Worm (Caenorhabditis elegans) whole organism, L3 larva: ENCODE results near the gene R05G9.1.

Source experiments
- R02D3.7 ChIP-seq: fragments of 150-350 bp; optimal IDR thresholded peaks from 2 replicates; lab custom pipeline; 2014; ENCODE audit warnings: missing biosample characterization, missing genetic modification characterization
- ZK546.5 ChIP-seq: sonication (generic microtip); optimal IDR thresholded peaks from 2 replicates; lab custom pipeline; 2017; ENCODE audit warnings: missing biosample characterization, missing genetic modification characterization
- ama-1 ChIP-seq: fragments of 150-350 bp; optimal IDR thresholded peaks from 2 replicates; lab custom pipeline; 2018
- ceh-28 ChIP-seq: fragments of 150-350 bp; optimal IDR thresholded peaks from 2 replicates; lab custom pipeline; 2014; ENCODE audit warnings: missing biosample characterization, missing genetic modification reagents, missing genetic modification characterization
- egl-27 ChIP-seq: sonication (generic microtip); optimal IDR thresholded peaks from 4 replicates; lab custom pipeline; 2017; ENCODE audit warnings: missing biosample characterization, missing genetic modification reagents, missing genetic modification characterization
- egl-5 ChIP-seq: fragments of 150-350 bp; optimal IDR thresholded peaks from 2 replicates; lab custom pipeline; 2017; ENCODE audit warnings: missing biosample characterization, missing genetic modification reagents, missing genetic modification characterization, inconsistent platforms
- elt-2 ChIP-seq: sonication (generic microtip); optimal IDR thresholded peaks from 2 replicates; lab custom pipeline; 2016; ENCODE audit warnings: missing genetic modification reagents, mild to moderate bottlenecking, missing genetic modification characterization, missing compliant biosample characterization
- elt-3 ChIP-seq, 3 experiments: fragments of 150-350 bp in 1 of 3; sonication (generic microtip) in 2 of 3; optimal IDR thresholded peaks; 2 replicates in 2 of 3; 4 replicates in 1 of 3; lab custom pipeline; 2014 to 2017; ENCODE audit warnings: missing biosample characterization in 3 of 3, missing genetic modification characterization in 3 of 3
- eor-1 ChIP-seq, 2 experiments: fragments of 150-350 bp; optimal IDR thresholded peaks; 2 replicates each; lab custom pipeline; 2014 to 2018; ENCODE audit warnings: missing biosample characterization in 2 of 2, missing genetic modification characterization in 2 of 2
- fkh-10 ChIP-seq: sonication (generic microtip); optimal IDR thresholded peaks from 2 replicates; lab custom pipeline; 2017; ENCODE audit warnings: missing biosample characterization, missing genetic modification reagents, missing genetic modification characterization
- fkh-2 ChIP-seq: fragments of 150-350 bp; optimal IDR thresholded peaks from 2 replicates; lab custom pipeline; 2014; ENCODE audit warnings: missing biosample characterization, missing genetic modification reagents, missing genetic modification characterization
- jun-1 ChIP-seq: fragments of 150-350 bp; optimal IDR thresholded peaks from 2 replicates; lab custom pipeline; 2014; ENCODE audit warnings: missing biosample characterization, missing genetic modification reagents, missing genetic modification characterization
- lin-15B ChIP-seq: fragments of 150-350 bp; optimal IDR thresholded peaks from 2 replicates; lab custom pipeline; 2014; ENCODE audit warnings: missing biosample characterization, missing genetic modification characterization
- lin-39 ChIP-seq: fragments of 150-350 bp; optimal IDR thresholded peaks from 2 replicates; lab custom pipeline; 2018; ENCODE audit warnings: missing biosample characterization, missing genetic modification reagents, missing genetic modification characterization
- lsy-12 ChIP-seq: sonication (generic microtip); optimal IDR thresholded peaks from 2 replicates; lab custom pipeline; 2016; ENCODE audit warnings: mild to moderate bottlenecking, missing genetic modification characterization, missing compliant biosample characterization
- nfya-1 ChIP-seq: sonication (generic microtip); optimal IDR thresholded peaks from 2 replicates; lab custom pipeline; 2017; ENCODE audit warnings: missing genetic modification characterization, mild to moderate bottlenecking, missing compliant biosample characterization, antibody characterized with exemption, moderate library complexity; ENCODE audit not compliant: insufficient read depth
- nhr-12 ChIP-seq: fragments of 150-350 bp; optimal IDR thresholded peaks from 2 replicates; lab custom pipeline; 2014; ENCODE audit warnings: missing biosample characterization, missing genetic modification characterization
- nhr-23 ChIP-seq: fragments of 150-350 bp; optimal IDR thresholded peaks from 2 replicates; lab custom pipeline; 2014; ENCODE audit warnings: missing biosample characterization, missing genetic modification reagents, missing genetic modification characterization
- nhr-237 ChIP-seq: fragments of 150-350 bp; optimal IDR thresholded peaks from 2 replicates; lab custom pipeline; 2014; ENCODE audit warnings: missing biosample characterization, missing genetic modification characterization
- nhr-25 ChIP-seq: sonication (generic microtip); optimal IDR thresholded peaks from 2 replicates; lab custom pipeline; 2017; ENCODE audit warnings: missing biosample characterization, missing genetic modification characterization
- nhr-43 ChIP-seq: sonication (generic microtip); optimal IDR thresholded peaks from 2 replicates; lab custom pipeline; 2016; ENCODE audit warnings: mild to moderate bottlenecking, missing genetic modification characterization, missing compliant biosample characterization; ENCODE audit not compliant: poor library complexity, severe bottlenecking
- nhr-67 ChIP-seq: fragments of 150-350 bp; optimal IDR thresholded peaks from 2 replicates; lab custom pipeline; 2014; ENCODE audit warnings: missing biosample characterization, missing genetic modification characterization
- nhr-77 ChIP-seq: fragments of 150-350 bp; optimal IDR thresholded peaks from 2 replicates; lab custom pipeline; 2014; ENCODE audit warnings: missing biosample characterization, missing genetic modification characterization
- pha-4 ChIP-seq: fragments of 150-350 bp; optimal IDR thresholded peaks from 2 replicates; lab custom pipeline; 2014; ENCODE audit warnings: missing biosample characterization, missing genetic modification reagents, missing genetic modification characterization
- pqm-1 ChIP-seq: fragments of 150-350 bp; optimal IDR thresholded peaks from 2 replicates; lab custom pipeline; 2017; ENCODE audit warnings: missing biosample characterization, missing genetic modification characterization, inconsistent platforms
- skn-1 ChIP-seq: fragments of 150-350 bp; optimal IDR thresholded peaks from 2 replicates; lab custom pipeline; 2014; ENCODE audit warnings: missing biosample characterization, missing genetic modification characterization
- snpc-4 ChIP-seq: fragments of 150-350 bp; optimal IDR thresholded peaks from 2 replicates; lab custom pipeline; 2014; ENCODE audit warnings: missing biosample characterization, missing genetic modification characterization
- tbx-2 ChIP-seq: sonication (generic microtip); optimal IDR thresholded peaks from 2 replicates; lab custom pipeline; 2016; ENCODE audit warnings: mild to moderate bottlenecking, missing genetic modification characterization, missing compliant biosample characterization
- unc-39 ChIP-seq: sonication (generic microtip); optimal IDR thresholded peaks from 4 replicates; lab custom pipeline; 2017; ENCODE audit warnings: missing biosample characterization, missing genetic modification characterization
- ztf-11 ChIP-seq: fragments of 150-350 bp; optimal IDR thresholded peaks from 2 replicates; lab custom pipeline; 2014; ENCODE audit warnings: missing biosample characterization, missing genetic modification characterization
- ztf-4 ChIP-seq: fragments of 150-350 bp; optimal IDR thresholded peaks from 2 replicates; lab custom pipeline; 2014; ENCODE audit warnings: missing biosample characterization, missing genetic modification characterization

R05G9.1 gene

DNA sequence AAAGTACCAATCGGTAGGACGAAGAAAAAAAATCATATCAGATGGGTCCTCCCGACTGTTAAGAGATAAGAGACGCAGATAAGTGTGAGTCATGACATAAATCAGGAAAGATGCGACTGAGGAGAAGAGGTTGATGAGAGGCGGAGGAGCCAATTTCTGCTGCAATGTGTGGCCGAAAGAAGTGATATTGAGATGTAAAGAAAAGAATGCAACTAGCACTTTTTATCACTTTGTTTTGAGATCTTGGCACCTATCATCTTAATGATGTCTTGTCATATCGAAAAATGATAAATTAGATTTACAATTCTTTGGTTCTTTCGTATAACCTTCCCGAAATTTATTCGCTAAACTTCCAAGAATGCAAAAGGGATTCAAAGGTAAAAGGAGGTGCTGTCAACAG, 20.9 kb upstream of the R05G9.1 start, which contains the start of gene del-10:
del-10 (minus strand) TSS at position 24 of the 400 bp plus-strand sequence.
- TF ChIP-seq egl-5 (tag; lab: Kevin White, UChicago) (peak; percentile 78), ama-1 (lab: Kevin White, UChicago) (no peak), nhr-77 (tag; lab: Kevin White, UChicago) (no peak)

ce11 chrII:6482762-6483161, 20.2 kb upstream of the R05G9.1 start:
- no peak for TF ChIP-seq nhr-12
- no peak for TF ChIP-seq egl-5 (tag; lab: Kevin White, UChicago)

DNA sequence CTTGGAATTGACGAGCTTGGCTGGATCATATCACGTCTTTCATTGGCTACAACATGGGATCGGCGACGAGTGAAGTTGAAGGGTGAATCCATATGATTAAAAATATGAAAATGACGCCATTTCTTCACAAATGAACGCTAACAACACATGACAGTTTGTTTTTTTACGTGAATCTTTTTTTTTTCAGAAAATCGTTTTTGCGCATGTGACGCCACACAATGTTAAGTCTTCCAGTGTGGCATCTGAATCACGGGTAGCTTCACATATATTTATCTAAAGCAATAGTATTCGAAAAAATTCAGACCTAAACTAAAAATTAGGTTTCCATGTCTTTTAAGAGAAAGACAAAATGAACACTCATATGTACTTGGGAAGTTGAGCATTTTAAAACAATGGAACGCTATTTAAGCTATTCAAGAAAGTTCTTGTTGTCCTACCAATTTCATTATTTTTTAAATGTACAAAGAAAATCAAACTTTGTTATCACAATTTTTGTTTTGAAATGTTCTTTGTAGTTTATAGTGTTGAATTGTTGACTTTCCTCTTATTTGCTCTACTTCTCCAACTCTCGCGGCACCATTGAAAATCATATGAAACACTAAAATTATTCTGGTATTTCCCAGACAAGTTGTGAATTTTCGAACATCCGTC, 18.0 kb upstream of the R05G9.1 start, which contains the start of the genes lido-16 and plpp-1.2:
lido-16 (minus strand) TSS at position 101 of the 651 bp plus-strand sequence.
plpp-1.2 (plus strand) TSS at position 601 of the 651 bp plus-strand sequence.
- TF ChIP-seq snpc-4 (tag; lab: Kevin White, UChicago), result no peak
- no peak for TF ChIP-seq nhr-67
- TF ChIP-seq ztf-4 (tag; lab: Kevin White, UChicago), result no peak

DNA sequence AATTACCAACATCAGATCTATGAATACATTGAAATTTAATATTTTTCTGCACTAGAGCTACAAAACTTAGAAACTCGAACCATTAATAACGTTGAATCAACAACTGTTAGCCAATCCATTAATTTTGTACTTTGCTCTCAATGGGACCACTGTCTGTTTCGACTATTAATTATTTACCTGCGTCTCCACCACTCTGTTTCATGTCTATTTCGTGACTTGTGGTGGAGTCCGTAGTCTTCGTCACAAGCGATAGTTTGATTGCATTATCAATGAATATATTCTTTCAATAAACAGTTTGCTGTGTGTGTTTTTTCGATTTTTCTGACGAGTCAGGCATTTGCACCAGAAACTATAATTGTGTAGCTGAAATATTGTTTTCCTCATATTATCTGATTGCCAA, 16.6 kb upstream of the R05G9.1 start:
- no peak for TF ChIP-seq tbx-2
- TF ChIP-seq pqm-1, result peak; percentile 64
- TF ChIP-seq nfya-1, result peak; percentile 17
- peak; percentile 57 for TF ChIP-seq elt-2 (tag; lab: Kevin White, UChicago)
- TF ChIP-seq ceh-28 (tag; lab: Kevin White, UChicago), result no peak

ce11 chrII:6489711-6490184, 13.2 kb upstream of the R05G9.1 start, which contains the start of the genes snr-3 and rsp-5:
TSS of gene snr-3 (minus strand) at chrII:6489761.
TSS of gene rsp-5 (plus strand) at chrII:6490165.
- TF ChIP-seq elt-2 (tag; lab: Kevin White, UChicago), result peak; percentile 47
- TF ChIP-seq nhr-23 (tag; lab: Kevin White, UChicago), result peak; percentile 80
- TF ChIP-seq lin-39 (tag; lab: Kevin White, UChicago), result peak; percentile 61
- TF ChIP-seq elt-3 (tag; optimal IDR thresholded peaks at IDR 0.05; lab: Kevin White, UChicago), result no peak
- peak; percentile 85 for TF ChIP-seq nhr-25 (tag; lab: Kevin White, UChicago)
- TF ChIP-seq ceh-28 (tag; lab: Kevin White, UChicago), result peak; percentile 22
- peak; percentile 63 for TF ChIP-seq snpc-4 (tag; lab: Kevin White, UChicago)
- peak; percentile 92 for TF ChIP-seq egl-5 (tag; lab: Kevin White, UChicago)
- peak; percentile 51 for TF ChIP-seq R02D3.7 (tag; lab: Kevin White, UChicago)
- no peak for TF ChIP-seq nhr-237 (tag; lab: Kevin White, UChicago)
- peak; percentile 95 for TF ChIP-seq nfya-1
- TF ChIP-seq nhr-43 (tag; lab: Kevin White, UChicago), result peak; percentile 39
- no peak for TF ChIP-seq eor-1 (tag; optimal IDR thresholded peaks at IDR 0.05; lab: Kevin White, UChicago)
- TF ChIP-seq pha-4 (tag; lab: Kevin White, UChicago), result peak; percentile 81
- TF ChIP-seq ztf-4 (tag; lab: Kevin White, UChicago), result no peak
- TF ChIP-seq lsy-12 (tag; lab: Kevin White, UChicago), result peak; percentile 9
- TF ChIP-seq pqm-1, result peak; percentile 34
- peak; percentile 78 for TF ChIP-seq lin-15B (tag; lab: Kevin White, UChicago)

ce11 chrII:6491187-6491586, 11.8 kb upstream of the R05G9.1 start:
- TF ChIP-seq ztf-11 (no peak), snpc-4 (tag; lab: Kevin White, UChicago) (no peak), ztf-4 (tag; lab: Kevin White, UChicago) (no peak), elt-3 (tag; optimal IDR thresholded peaks at IDR 0.05; lab: Kevin White, UChicago) (no peak), jun-1 (tag; lab: Kevin White, UChicago) (no peak), egl-27 (tag; lab: Kevin White, UChicago) (no peak), fkh-2 (tag; lab: Kevin White, UChicago) (no peak), elt-2 (tag; lab: Kevin White, UChicago) (no peak), skn-1 (tag; lab: Kevin White, UChicago) (no peak), fkh-10 (GFP tag; lab: Kevin White, UChicago) (no peak), unc-39 (tag; lab: Kevin White, UChicago) (no peak), ZK546.5 (tag; lab: Kevin White, UChicago) (no peak), lin-15B (tag; lab: Kevin White, UChicago) (no peak)
